Fruit fly (Drosophila melanogaster) whole organism, embryonic: ENCODE measurements around the gene Eip93F.
A peak's percentile ranks its signal among the peaks of the same experiment; 100 is the strongest.

Experiments used
- Antp ChIP-seq: fragments of 200-800 bp; sonication (Bioruptor generic); optimal IDR thresholded peaks from 3 replicates; lab custom pipeline; 2016; ENCODE audit warnings: missing biosample characterization, missing genetic modification characterization
- CG10431 ChIP-seq: fragments of 200-800 bp; sonication (Bioruptor generic); optimal IDR thresholded peaks from 3 replicates; lab custom pipeline; 2018; ENCODE audit warnings: missing biosample characterization, mild to moderate bottlenecking, missing genetic modification characterization
- CG10959 ChIP-seq: fragments of 200-800 bp; sonication (Bioruptor generic); IDR thresholded peaks from 2 replicates; pipeline ENCODE4 v1.3.6; 2022; ENCODE audit warnings: missing biosample characterization, missing genetic modification characterization
- CG11398 ChIP-seq: fragments of 200-800 bp; sonication (Bioruptor generic); optimal IDR thresholded peaks from 2 replicates; lab custom pipeline; 2016; ENCODE audit warnings: missing biosample characterization, missing genetic modification characterization
- CG15269 ChIP-seq: fragments of 200-800 bp; sonication (Bioruptor generic); optimal IDR thresholded peaks from 2 replicates; lab custom pipeline; 2018; ENCODE audit warnings: missing biosample characterization, mild to moderate bottlenecking, missing genetic modification characterization, moderate library complexity
- CG18011 ChIP-seq: fragments of 200-800 bp; sonication (Bioruptor generic); optimal IDR thresholded peaks from 2 replicates; lab custom pipeline; 2017; ENCODE audit warnings: missing biosample characterization, missing genetic modification characterization, mild to moderate bottlenecking, moderate library complexity, missing genotype
- CG2202 ChIP-seq: fragments of 200-800 bp; sonication (Bioruptor generic); optimal IDR thresholded peaks from 2 replicates; lab custom pipeline; 2018; ENCODE audit warnings: missing biosample characterization, mild to moderate bottlenecking, missing genetic modification characterization
- CG2889 ChIP-seq: fragments of 200-800 bp; sonication (Bioruptor generic); IDR thresholded peaks from 3 replicates; pipeline ENCODE4 v1.3.6; 2022; ENCODE audit warnings: missing biosample characterization, missing genetic modification characterization
- CG3065 ChIP-seq: fragments of 200-800 bp; sonication (Bioruptor generic); optimal IDR thresholded peaks from 2 replicates; lab custom pipeline; 2016; ENCODE audit warnings: missing biosample characterization, missing genetic modification characterization
- CG31224 ChIP-seq: fragments of 200-800 bp; sonication (Bioruptor generic); IDR thresholded peaks from 2 replicates; pipeline ENCODE4 v1.3.6; 2022; ENCODE audit warnings: missing biosample characterization, missing genetic modification characterization
- CG31365 ChIP-seq: fragments of 200-800 bp; sonication (Bioruptor generic); optimal IDR thresholded peaks from 2 replicates; lab custom pipeline; 2018; ENCODE audit warnings: missing biosample characterization, mild to moderate bottlenecking, missing genetic modification characterization
- CG32767 ChIP-seq: fragments of 200-800 bp; sonication (Bioruptor generic); IDR thresholded peaks from 2 replicates; pipeline ENCODE4 v1.3.6; 2022; ENCODE audit warnings: missing biosample characterization, missing genetic modification characterization
- CG3847 ChIP-seq: fragments of 200-800 bp; sonication (Bioruptor generic); IDR thresholded peaks from 2 replicates; pipeline ENCODE4 v1.3.6; 2022; ENCODE audit warnings: missing biosample characterization, missing genetic modification characterization
- CG6654 ChIP-seq: fragments of 200-800 bp; sonication (Bioruptor generic); optimal IDR thresholded peaks from 2 replicates; lab custom pipeline; 2017; ENCODE audit warnings: missing biosample characterization, mild to moderate bottlenecking, missing genetic modification characterization
- CG6791 ChIP-seq: fragments of 200-800 bp; sonication (Bioruptor generic); IDR thresholded peaks from 3 replicates; pipeline ENCODE4 v1.3.6; 2022; ENCODE audit warnings: missing biosample characterization, missing genetic modification characterization; ENCODE audit not compliant: partially characterized antibody
- CG7963 ChIP-seq: fragments of 200-800 bp; sonication (Bioruptor generic); IDR thresholded peaks from 3 replicates; pipeline ENCODE4 v1.3.6; 2022; ENCODE audit warnings: missing biosample characterization, missing genetic modification characterization; ENCODE audit not compliant: partially characterized antibody
- CG8924 ChIP-seq: fragments of 200-800 bp; optimal IDR thresholded peaks from 3 replicates; lab custom pipeline; 2019; ENCODE audit warnings: missing biosample characterization, mild to moderate bottlenecking, missing genetic modification characterization, moderate library complexity
- CG8944 ChIP-seq: fragments of 200-800 bp; sonication (Bioruptor generic); optimal IDR thresholded peaks from 3 replicates; lab custom pipeline; 2016; ENCODE audit warnings: missing biosample characterization, missing genetic modification characterization
- CG9817 ChIP-seq: fragments of 200-800 bp; sonication (Bioruptor generic); optimal IDR thresholded peaks from 2 replicates; lab custom pipeline; 2018; ENCODE audit warnings: missing biosample characterization, mild to moderate bottlenecking, missing genetic modification characterization, moderate library complexity
- Dll ChIP-seq: fragments of 200-800 bp; sonication (Bioruptor generic); IDR thresholded peaks from 4 replicates; pipeline ENCODE4 v1.3.6; 2022; ENCODE audit warnings: missing biosample characterization, missing genetic modification characterization; ENCODE audit not compliant: partially characterized antibody
- Doc3 ChIP-seq: fragments of 200-800 bp; sonication (Bioruptor generic); IDR thresholded peaks from 3 replicates; pipeline ENCODE4 v1.3.6; 2022; ENCODE audit warnings: missing biosample characterization, missing genetic modification characterization; ENCODE audit not compliant: partially characterized antibody
- Elba2 ChIP-seq: fragments of 200-800 bp; sonication (Bioruptor generic); optimal IDR thresholded peaks from 3 replicates; lab custom pipeline; 2016; ENCODE audit warnings: missing biosample characterization, missing genetic modification characterization
- Ets65A ChIP-seq: fragments of 200-800 bp; sonication (Bioruptor generic); peaks from one replicate; lab custom pipeline; 2016; ENCODE audit warnings: missing biosample characterization, missing genetic modification characterization
- GATAe ChIP-seq: fragments of 200-800 bp; sonication (Bioruptor generic); conservative IDR thresholded peaks from 2 replicates; pipeline ENCODE4 v1.3.6; 2022; ENCODE audit warnings: missing biosample characterization, missing genetic modification characterization
- HHEX ChIP-seq: fragments of 200-800 bp; sonication (Bioruptor generic); optimal IDR thresholded peaks from 3 replicates; lab custom pipeline; 2017; ENCODE audit warnings: missing biosample characterization, mild to moderate bottlenecking, missing genetic modification characterization, missing genetic modification reagents
- Mad ChIP-seq: fragments of 200-800 bp; sonication (Bioruptor generic); optimal IDR thresholded peaks from 2 replicates; lab custom pipeline; 2016; ENCODE audit warnings: missing biosample characterization, missing genetic modification characterization
- Med ChIP-seq: fragments of 200-800 bp; sonication (Bioruptor generic); peaks from one replicate; lab custom pipeline; 2016; ENCODE audit warnings: missing biosample characterization, missing genetic modification characterization, mild to moderate bottlenecking, inconsistent platforms, moderate library complexity
- Meics ChIP-seq: fragments of 200-800 bp; sonication (Bioruptor generic); optimal IDR thresholded peaks from 2 replicates; lab custom pipeline; 2017; ENCODE audit warnings: missing biosample characterization, mild to moderate bottlenecking, missing genetic modification characterization
- NC2α ChIP-seq: fragments of 200-800 bp; sonication (Bioruptor generic); optimal IDR thresholded peaks from 2 replicates; lab custom pipeline; 2016; ENCODE audit warnings: missing biosample characterization, missing genetic modification characterization
- Ptx1 ChIP-seq: fragments of 200-800 bp; sonication (Bioruptor generic); IDR thresholded peaks from 2 replicates; pipeline ENCODE4 v1.3.6; 2022; ENCODE audit warnings: missing biosample characterization, missing genetic modification characterization
- Rfx ChIP-seq: fragments of 200-800 bp; sonication (Bioruptor generic); IDR thresholded peaks from 2 replicates; pipeline ENCODE4 v1.3.6; 2022; ENCODE audit warnings: missing biosample characterization, missing genetic modification characterization
- Scr ChIP-seq: fragments of 200-800 bp; sonication (Bioruptor generic); IDR thresholded peaks from 2 replicates; pipeline ENCODE4 v1.3.6; 2022; ENCODE audit warnings: missing biosample characterization, missing genetic modification characterization; ENCODE audit not compliant: partially characterized antibody
- Sin3A ChIP-seq: fragments of >200 bp; optimal IDR thresholded peaks from 2 replicates; lab custom pipeline; 2018
- Ssrp ChIP-seq: fragments of 200-800 bp; sonication (Bioruptor generic); optimal IDR thresholded peaks from 2 replicates; lab custom pipeline; 2018; ENCODE audit warnings: missing biosample characterization, mild to moderate bottlenecking, missing genetic modification characterization, moderate library complexity
- Trl ChIP-seq, 3 experiments: fragments of >200 bp in 2 of 3; fragments of 200-800 bp in 1 of 3; sonication (Bioruptor generic) in 1 of 3; optimal IDR thresholded peaks; 2 replicates in 1 of 3; 3 replicates in 2 of 3; lab custom pipeline; 2016 to 2017; ENCODE audit warnings: missing biosample characterization in 1 of 3, missing genetic modification characterization in 1 of 3
- Vsx1 ChIP-seq: fragments of 200-800 bp; sonication (Bioruptor generic); optimal IDR thresholded peaks from 2 replicates; lab custom pipeline; 2017; ENCODE audit warnings: missing biosample characterization, mild to moderate bottlenecking, missing genetic modification characterization, missing genetic modification reagents
- al ChIP-seq: fragments of 200-800 bp; sonication (Bioruptor generic); IDR thresholded peaks from 2 replicates; pipeline ENCODE4 v1.3.6; 2022; ENCODE audit warnings: missing biosample characterization, missing genetic modification characterization
- bcd ChIP-seq: fragments of 200-800 bp; sonication (Bioruptor generic); optimal IDR thresholded peaks from 2 replicates; lab custom pipeline; 2017; ENCODE audit warnings: missing biosample characterization, mild to moderate bottlenecking, missing genetic modification characterization
- crol ChIP-seq: fragments of 200-800 bp; sonication (Bioruptor generic); IDR thresholded peaks from 2 replicates; pipeline ENCODE4 v1.3.6; 2022; ENCODE audit warnings: missing biosample characterization, missing genetic modification characterization
- en ChIP-seq: fragments of 200-800 bp; sonication (Bioruptor generic); optimal IDR thresholded peaks from 2 replicates; lab custom pipeline; 2016; ENCODE audit warnings: missing biosample characterization, missing genetic modification characterization
- exex ChIP-seq: fragments of 200-800 bp; sonication (Bioruptor generic); optimal IDR thresholded peaks from 4 replicates; lab custom pipeline; 2018; ENCODE audit warnings: missing biosample characterization, mild to moderate bottlenecking, missing genetic modification characterization, moderate library complexity
- gce ChIP-seq: fragments of 200-800 bp; sonication (Bioruptor generic); IDR thresholded peaks from 3 replicates; pipeline ENCODE4 v1.3.6; 2022; ENCODE audit warnings: missing biosample characterization, missing genetic modification characterization
- lbe ChIP-seq: fragments of 200-800 bp; sonication (Bioruptor generic); optimal IDR thresholded peaks from 2 replicates; lab custom pipeline; 2016; ENCODE audit warnings: missing biosample characterization, mild to moderate bottlenecking, missing genetic modification characterization
- nau ChIP-seq: fragments of 200-800 bp; sonication (Bioruptor generic); optimal IDR thresholded peaks from 3 replicates; lab custom pipeline; 2017; ENCODE audit warnings: missing biosample characterization, mild to moderate bottlenecking, missing genetic modification characterization, missing genetic modification reagents
- peb ChIP-seq: fragments of 200-800 bp; sonication (Bioruptor generic); IDR thresholded peaks from 2 replicates; pipeline ENCODE4 v1.3.6; 2022; ENCODE audit warnings: missing biosample characterization, missing genetic modification characterization
- pfk ChIP-seq: fragments of 200-800 bp; sonication (Bioruptor generic); optimal IDR thresholded peaks from 2 replicates; lab custom pipeline; 2018; ENCODE audit warnings: missing biosample characterization, mild to moderate bottlenecking, missing genetic modification characterization, moderate library complexity
- prd ChIP-seq, 3 experiments: fragments of >200 bp in 2 of 3; fragments of 200-800 bp in 1 of 3; sonication (Bioruptor generic) in 1 of 3; optimal IDR thresholded peaks in 2 of 3; IDR thresholded peaks in 1 of 3; 2 replicates in 2 of 3; 3 replicates in 1 of 3; pipeline versions ENCODE4 v1.3.6 to Lab custom; 2017 to 2022; ENCODE audit warnings: missing biosample characterization in 1 of 3, missing genetic modification characterization in 1 of 3
- seq ChIP-seq: fragments of 200-800 bp; sonication (Bioruptor generic); IDR thresholded peaks from 2 replicates; pipeline ENCODE4 v1.3.6; 2022; ENCODE audit warnings: missing biosample characterization, missing genetic modification characterization
- sisA ChIP-seq: fragments of 200-800 bp; sonication (Bioruptor generic); IDR thresholded peaks from 2 replicates; pipeline ENCODE4 v1.3.6; 2022; ENCODE audit warnings: missing biosample characterization, missing genetic modification characterization
- tna ChIP-seq: fragments of 200-800 bp; sonication (Bioruptor generic); IDR thresholded peaks from 2 replicates; pipeline ENCODE4 v1.3.6; 2022; ENCODE audit warnings: missing biosample characterization, missing genetic modification characterization; ENCODE audit not compliant: partially characterized antibody
- ttk ChIP-seq: fragments of 200-800 bp; sonication (Bioruptor generic); IDR thresholded peaks from 2 replicates; pipeline ENCODE4 v2.1.2; 2022; ENCODE audit warnings: missing biosample characterization, missing genetic modification characterization

Gene Eip93F

DNA sequence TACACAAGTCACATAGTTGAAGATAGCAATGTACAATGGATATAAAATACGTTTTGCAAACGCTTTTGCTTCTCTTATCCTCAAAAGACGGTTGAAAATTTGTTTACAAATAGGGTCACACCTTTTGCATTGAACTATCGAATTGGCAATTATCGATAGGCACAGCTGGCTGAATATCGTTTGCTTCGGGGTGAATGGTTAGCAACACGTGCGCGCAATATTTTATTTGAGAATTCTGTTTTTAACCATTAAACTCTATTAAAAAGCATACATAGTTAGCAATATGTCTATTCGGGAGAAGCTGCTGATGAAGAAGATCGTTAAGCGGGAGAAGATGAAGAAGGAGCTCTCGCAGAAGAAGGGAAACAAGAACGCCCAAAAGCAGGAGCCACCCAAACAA is 86.6 kb downstream of the Eip93F start (continued):
- TF ChIP-seq ttk (GFP tag; lab: Robert Waterston, UW) = no peak
- no peak for TF ChIP-seq seq
- peak; percentile 84 for TF ChIP-seq CG6791
- TF ChIP-seq Antp (GFP tag; lab: Kevin White, UChicago) = no peak
- no peak for TF ChIP-seq exex (tag; lab: Kevin White, UChicago)
- peak; percentile 72 for TF ChIP-seq Doc3 (GFP tag; lab: Robert Waterston, UW)
- no peak for TF ChIP-seq CG3065 (GFP tag; lab: Kevin White, UChicago)
- no peak for TF ChIP-seq Meics (GFP tag; lab: Kevin White, UChicago)
- TF ChIP-seq CG10431 (GFP tag; lab: Kevin White, UChicago) = no peak
- no peak for TF ChIP-seq peb
- 0 out of 2 replicates have a peak, but pooled peaks have one; percentile 6 for TF ChIP-seq Rfx
- no peak for TF ChIP-seq gce (GFP tag; lab: Robert Waterston, UW)
- TF ChIP-seq CG8944 (GFP tag; lab: Kevin White, UChicago) = no peak
- no peak for TF ChIP-seq CG9817 (tag; lab: Kevin White, UChicago)
- TF ChIP-seq bcd = no peak
- peak; percentile 71 for TF ChIP-seq tna (GFP tag; lab: Robert Waterston, UW)
- TF ChIP-seq CG31224 = no peak
- TF ChIP-seq Trl (optimal IDR thresholded peaks at IDR 0.05; lab: Kevin White, UChicago) = no peak
- TF ChIP-seq Trl (GFP tag; optimal IDR thresholded peaks at IDR 0.05; lab: Kevin White, UChicago) = no peak
- TF ChIP-seq Dll (GFP tag; lab: Robert Waterston, UW) = peak; percentile 73
- TF ChIP-seq al (GFP tag; lab: Robert Waterston, UW) = no peak
- no peak for TF ChIP-seq Mad
- TF ChIP-seq pfk (GFP tag; lab: Kevin White, UChicago) = no peak
- peak; percentile 35 for TF ChIP-seq Sin3A (lab: Kevin White, UChicago)
- TF ChIP-seq Elba2 (GFP tag; lab: Kevin White, UChicago) = no peak
- no peak for TF ChIP-seq CG15269 (tag; lab: Kevin White, UChicago)
- TF ChIP-seq CG32767 (GFP tag; lab: Robert Waterston, UW) = no peak
- TF ChIP-seq CG11398 (GFP tag; lab: Kevin White, UChicago) = no peak
- TF ChIP-seq CG2202 (tag; lab: Kevin White, UChicago) = no peak
- TF ChIP-seq crol (GFP tag; lab: Robert Waterston, UW) = no peak
- TF ChIP-seq CG3847 = no peak
- TF ChIP-seq NC2α (GFP tag; lab: Kevin White, UChicago) = no peak
- TF ChIP-seq CG31365 = no peak
- no peak for TF ChIP-seq nau (GFP tag; lab: Kevin White, UChicago)
- no peak for TF ChIP-seq Ptx1
- TF ChIP-seq CG10959 = no peak
- no peak for TF ChIP-seq prd (optimal IDR thresholded peaks at IDR 0.05; lab: Kevin White, UChicago)
- no peak for TF ChIP-seq prd (GFP tag; IDR thresholded peaks at IDR 0.05; lab: Robert Waterston, UW)
- no peak for TF ChIP-seq sisA
- no peak for TF ChIP-seq CG8924 (tag; lab: Kevin White, UChicago)
- TF ChIP-seq CG7963 (GFP tag; lab: Robert Waterston, UW) = peak; percentile 78; the same call in 2 of the 3 replicates
- no peak for TF ChIP-seq CG18011 (GFP tag; lab: Kevin White, UChicago)
- no peak for TF ChIP-seq Vsx1
- no peak for TF ChIP-seq CG2889 (GFP tag; lab: Robert Waterston, UW)
- TF ChIP-seq HHEX (GFP tag; lab: Kevin White, UChicago) = no peak
- no peak for TF ChIP-seq Ets65A (GFP tag; lab: Kevin White, UChicago)
- no peak for TF ChIP-seq CG6654
- TF ChIP-seq GATAe (GFP tag; lab: Robert Waterston, UW) = no peak
- TF ChIP-seq Ssrp (tag; lab: Kevin White, UChicago) = no peak
- no peak for TF ChIP-seq lbe (GFP tag; lab: Kevin White, UChicago)
- TF ChIP-seq Med (GFP tag; lab: Kevin White, UChicago) = peak; percentile 71
- no peak for TF ChIP-seq en (GFP tag; lab: Kevin White, UChicago)
- TF ChIP-seq Scr (GFP tag; lab: Robert Waterston, UW) = peak; percentile 77
